Worm (Caenorhabditis elegans) whole organism, young adult: ENCODE measurements around the gene F59A1.13.

ENCODE experiments used
- B0336.3 ChIP-seq: fragments of 200-800 bp; sonication (Bioruptor generic); IDR thresholded peaks from 2 replicates; pipeline ENCODE4 v1.3.6; 2022; ENCODE audit warnings: missing genetic modification characterization, missing compliant biosample characterization
- C17E4.6 ChIP-seq: fragments of 200-800 bp; sonication (Bioruptor generic); IDR thresholded peaks from 2 replicates; pipeline ENCODE4 v1.3.6; 2022; ENCODE audit warnings: missing genetic modification reagents, missing genetic modification characterization, missing compliant biosample characterization
- D2030.7 ChIP-seq: fragments of 200-800 bp; sonication (Bioruptor generic); IDR thresholded peaks from 2 replicates; pipeline ENCODE4 v1.3.6; 2022; ENCODE audit warnings: missing genetic modification reagents, missing genetic modification characterization, missing compliant biosample characterization
- F39B2.1 ChIP-seq: fragments of 200-800 bp; sonication (Bioruptor generic); IDR thresholded peaks from 2 replicates; pipeline ENCODE4 v1.3.6; 2022; ENCODE audit warnings: missing genetic modification reagents, missing genetic modification characterization, missing compliant biosample characterization
- F52B5.7 ChIP-seq: sonication (generic microtip); optimal IDR thresholded peaks from 2 replicates; lab custom pipeline; 2016; ENCODE audit warnings: mild to moderate bottlenecking, missing genetic modification characterization, missing compliant biosample characterization
- F57A8.1 ChIP-seq: fragments of 200-800 bp; sonication (Bioruptor generic); optimal IDR thresholded peaks from 2 replicates; lab custom pipeline; 2018; ENCODE audit warnings: mild to moderate bottlenecking, missing genetic modification characterization, moderate library complexity, missing compliant biosample characterization
- F57C9.4 ChIP-seq: sonication (generic microtip); optimal IDR thresholded peaks from 2 replicates; lab custom pipeline; 2017; ENCODE audit warnings: mild to moderate bottlenecking, missing genetic modification characterization, missing compliant biosample characterization
- K11D2.4 ChIP-seq: fragments of 200-800 bp; sonication (Bioruptor generic); IDR thresholded peaks from 2 replicates; pipeline ENCODE4 v1.3.6; 2022; ENCODE audit warnings: missing genetic modification reagents, missing genetic modification characterization, missing compliant biosample characterization
- Y53G8AR.9 ChIP-seq: fragments of 200-800 bp; sonication (Bioruptor generic); conservative IDR thresholded peaks from 2 replicates; pipeline ENCODE4 v1.3.6; 2022; ENCODE audit warnings: missing genetic modification reagents, missing genetic modification characterization, missing compliant biosample characterization
- Y79H2A.3 ChIP-seq: fragments of 200-800 bp; sonication (Bioruptor generic); conservative IDR thresholded peaks from 2 replicates; pipeline ENCODE4 v1.3.6; 2022; ENCODE audit warnings: missing genetic modification reagents, missing genetic modification characterization, missing compliant biosample characterization
- akir-1 ChIP-seq: fragments of 200-800 bp; sonication (Bioruptor generic); optimal IDR thresholded peaks from 2 replicates; lab custom pipeline; 2018; ENCODE audit warnings: mild to moderate bottlenecking, missing genetic modification characterization, moderate library complexity, missing compliant biosample characterization
- attf-3 ChIP-seq: fragments of 200-800 bp; sonication (Bioruptor generic); conservative IDR thresholded peaks from 2 replicates; pipeline ENCODE4 v1.3.6; 2022; ENCODE audit warnings: missing genetic modification reagents, missing genetic modification characterization, missing compliant biosample characterization
- cebp-2 ChIP-seq: fragments of 200-800 bp; sonication (Bioruptor generic); IDR thresholded peaks from 2 replicates; pipeline ENCODE4 v1.3.6; 2022; ENCODE audit warnings: missing genetic modification characterization, missing compliant biosample characterization
- die-1 ChIP-seq: sonication (generic microtip); optimal IDR thresholded peaks from 2 replicates; lab custom pipeline; 2016; ENCODE audit warnings: missing genotype, mild to moderate bottlenecking, missing genetic modification characterization, missing compliant biosample characterization
- dpff-1 ChIP-seq: sonication (generic microtip); optimal IDR thresholded peaks from 2 replicates; lab custom pipeline; 2017; ENCODE audit warnings: mild to moderate bottlenecking, missing genetic modification characterization, missing compliant biosample characterization
- efl-1 ChIP-seq: fragments of 150-350 bp; optimal IDR thresholded peaks from 2 replicates; lab custom pipeline; 2014; ENCODE audit warnings: missing biosample characterization, missing genetic modification reagents, missing genetic modification characterization
- hlh-12 ChIP-seq: sonication (generic microtip); optimal IDR thresholded peaks from 2 replicates; lab custom pipeline; 2016; ENCODE audit warnings: missing genetic modification characterization, missing compliant biosample characterization
- hmg-20 ChIP-seq: fragments of 200-800 bp; sonication (Bioruptor generic); IDR thresholded peaks from 2 replicates; pipeline ENCODE4 v1.3.6; 2022; ENCODE audit warnings: missing genetic modification reagents, missing genetic modification characterization, missing compliant biosample characterization
- lin-26 ChIP-seq: fragments of 200-800 bp; sonication (Bioruptor generic); IDR thresholded peaks from 2 replicates; pipeline ENCODE4 v1.3.6; 2022; ENCODE audit warnings: missing genetic modification reagents, missing genetic modification characterization, missing compliant biosample characterization
- lin-35 ChIP-seq, 3 experiments: fragments of 150-350 bp in 2 of 3; sonication (generic microtip) in 1 of 3; optimal IDR thresholded peaks; 2 replicates each; lab custom pipeline; 2014 to 2018; ENCODE audit warnings: missing biosample characterization in 3 of 3, missing genetic modification characterization in 3 of 3, missing genetic modification reagents in 3 of 3
- lsy-27 ChIP-seq: sonication (generic microtip); optimal IDR thresholded peaks from 2 replicates; lab custom pipeline; 2017; ENCODE audit warnings: missing genetic modification characterization, mild to moderate bottlenecking, missing compliant biosample characterization, antibody characterized with exemption, missing genotype, borderline replicate concordance; ENCODE audit not compliant: insufficient read depth
- madf-10 ChIP-seq: sonication (generic microtip); optimal IDR thresholded peaks from 2 replicates; lab custom pipeline; 2016; ENCODE audit warnings: mild to moderate bottlenecking, missing genetic modification characterization, missing compliant biosample characterization
- mxl-1 ChIP-seq: sonication (generic microtip); optimal IDR thresholded peaks from 2 replicates; lab custom pipeline; 2016; ENCODE audit warnings: missing genetic modification characterization, missing compliant biosample characterization
- nfyb-1 ChIP-seq: fragments of 200-800 bp; sonication (Bioruptor generic); IDR thresholded peaks from 2 replicates; pipeline ENCODE4 v1.3.6; 2022; ENCODE audit warnings: missing genetic modification reagents, missing genetic modification characterization, missing compliant biosample characterization
- nhr-27 ChIP-seq: fragments of 200-800 bp; sonication (Bioruptor generic); optimal IDR thresholded peaks from 2 replicates; lab custom pipeline; 2018; ENCODE audit warnings: mild to moderate bottlenecking, missing genetic modification characterization, moderate library complexity, missing compliant biosample characterization
- nhr-80 ChIP-seq: sonication (generic microtip); optimal IDR thresholded peaks from 2 replicates; lab custom pipeline; 2016; ENCODE audit warnings: missing genetic modification characterization, missing compliant biosample characterization
- pha-4 ChIP-seq: fragments of 150-350 bp; sonication (generic microtip); optimal IDR thresholded peaks from 2 replicates; lab custom pipeline; 2014; ENCODE audit warnings: missing biosample characterization, missing genetic modification reagents, missing genetic modification characterization
- sdz-38 ChIP-seq: sonication (generic microtip); optimal IDR thresholded peaks from 2 replicates; lab custom pipeline; 2016; ENCODE audit warnings: missing genotype, missing genetic modification characterization, missing compliant biosample characterization
- sea-2 ChIP-seq: fragments of 200-800 bp; sonication (Bioruptor generic); IDR thresholded peaks from 2 replicates; pipeline ENCODE4 v1.3.6; 2022; ENCODE audit warnings: missing genetic modification characterization, missing compliant biosample characterization
- tbx-9 ChIP-seq: sonication (generic microtip); optimal IDR thresholded peaks from 2 replicates; lab custom pipeline; 2016; ENCODE audit warnings: borderline replicate concordance, missing genetic modification characterization, inconsistent platforms, missing compliant biosample characterization
- xnd-1 ChIP-seq: sonication (generic microtip); optimal IDR thresholded peaks from 2 replicates; lab custom pipeline; 2016; ENCODE audit warnings: missing genotype, missing genetic modification reagents, missing genetic modification characterization, missing compliant biosample characterization
- zfh-2 ChIP-seq: fragments of 200-800 bp; sonication (Bioruptor generic); conservative IDR thresholded peaks from 2 replicates; pipeline ENCODE4 v1.3.6; 2022; ENCODE audit warnings: missing genetic modification reagents, missing genetic modification characterization, missing compliant biosample characterization
- zim-3 ChIP-seq: sonication (generic microtip); optimal IDR thresholded peaks from 2 replicates; lab custom pipeline; 2017; ENCODE audit warnings: mild to moderate bottlenecking, missing genetic modification characterization, moderate library complexity, missing compliant biosample characterization
- ztf-26 ChIP-seq: sonication (generic microtip); optimal IDR thresholded peaks from 2 replicates; lab custom pipeline; 2017; ENCODE audit warnings: missing genetic modification characterization, missing compliant biosample characterization
- ztf-28 ChIP-seq: fragments of 200-800 bp; sonication (Bioruptor generic); IDR thresholded peaks from 2 replicates; pipeline ENCODE4 v1.3.6; 2022; ENCODE audit warnings: missing genetic modification reagents, missing genetic modification characterization, missing compliant biosample characterization
- ztf-3 ChIP-seq: fragments of 200-800 bp; sonication (Bioruptor generic); optimal IDR thresholded peaks from 2 replicates; lab custom pipeline; 2018; ENCODE audit warnings: mild to moderate bottlenecking, missing genetic modification characterization, missing compliant biosample characterization

F59A1.13 gene

DNA sequence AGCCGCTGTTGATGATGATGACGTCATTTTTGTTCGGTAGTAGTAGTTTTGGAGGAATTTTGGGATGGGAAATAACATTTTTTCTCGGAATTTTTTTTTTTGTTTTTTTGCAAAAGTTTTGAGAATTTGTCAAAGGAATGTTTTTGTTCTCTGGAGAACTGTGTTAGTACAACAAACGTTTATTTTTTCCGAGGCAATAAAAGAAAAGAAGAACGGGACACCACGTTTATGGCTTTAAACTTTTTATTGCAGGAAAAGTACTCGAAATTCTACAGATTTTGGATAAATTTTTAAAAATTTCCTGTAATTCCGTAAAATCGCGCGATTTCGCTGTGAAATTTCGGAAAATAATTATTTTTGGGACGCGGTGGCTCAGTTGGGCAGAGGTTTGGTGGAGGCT, at the start of gene F59A1.13:
Gene F59A1.13, minus strand, starts transcription at position 101 of the 400 bp plus-strand sequence.
- TF ChIP-seq F39B2.1 (GFP tag; lab: Robert Waterston, UW) (no peak), die-1 (no peak)

DNA sequence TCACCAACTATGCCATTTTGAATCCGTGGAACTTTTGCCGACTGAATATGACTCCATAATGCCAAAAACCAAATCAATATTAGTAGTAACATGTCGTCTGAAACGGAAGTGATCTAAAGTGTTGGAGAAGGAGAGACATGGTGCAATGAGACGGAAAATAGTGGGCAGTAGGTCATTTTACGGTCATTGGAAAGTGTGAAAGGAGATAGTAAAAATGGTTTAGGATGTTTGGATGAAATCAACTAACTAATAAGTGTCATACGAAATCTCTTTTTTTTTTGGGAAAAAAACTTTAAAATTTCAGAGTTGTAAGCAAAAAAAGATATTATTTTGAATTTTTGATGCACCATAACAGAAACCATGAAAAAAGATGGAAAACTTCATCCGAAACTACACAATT, 49.0 kb upstream of the F59A1.13 start, which contains the start of gene cutl-4:
Gene cutl-4, minus strand, starts transcription at position 101 of the 400 bp plus-strand sequence.
- no peak for TF ChIP-seq madf-10
- TF ChIP-seq sdz-38 (tag; lab: Kevin White, UChicago), result no peak
- TF ChIP-seq hmg-20, result no peak
- no peak for TF ChIP-seq ztf-28
- TF ChIP-seq zfh-2 (GFP tag; lab: Robert Waterston, UW), result no peak
- TF ChIP-seq die-1, result no peak
- TF ChIP-seq ztf-3 (GFP tag; lab: Kevin White, UChicago), result no peak
- TF ChIP-seq F57A8.1 (GFP tag; lab: Kevin White, UChicago), result no peak
- TF ChIP-seq nhr-27 (tag; lab: Kevin White, UChicago), result no peak
- TF ChIP-seq mxl-1, result no peak
- no peak for TF ChIP-seq F57C9.4 (tag; lab: Kevin White, UChicago)
- TF ChIP-seq Y79H2A.3 (GFP tag; lab: Robert Waterston, UW), result no peak
- TF ChIP-seq nhr-80 (tag; lab: Kevin White, UChicago), result no peak

DNA sequence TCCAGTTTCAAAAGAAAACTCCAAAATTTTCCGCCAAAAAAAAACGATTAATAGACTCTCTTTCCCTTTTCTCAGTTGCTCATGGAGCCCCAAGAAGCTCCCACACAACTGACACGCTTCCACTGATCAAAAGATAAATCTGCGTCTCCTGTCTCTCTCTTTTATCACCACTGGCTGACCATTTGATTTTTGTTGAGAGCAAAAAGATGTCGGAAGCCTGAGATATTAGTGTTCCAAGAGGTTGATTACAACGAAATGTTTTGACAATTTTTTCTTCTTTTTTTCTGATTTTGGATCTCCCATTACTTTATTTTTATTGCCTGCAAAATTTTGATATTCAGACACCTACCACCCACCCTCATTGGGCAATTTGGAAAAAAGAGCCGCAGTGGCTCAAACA, 41.7 kb upstream of the F59A1.13 start, which contains the start of gene twk-42:
Gene twk-42, minus strand, starts transcription at position 101 of the 400 bp plus-strand sequence.
- TF ChIP-seq lsy-27 (no peak), D2030.7 (no peak), K11D2.4 (GFP tag; lab: Robert Waterston, UW) (no peak), sea-2 (GFP tag; lab: Robert Waterston, UW) (no peak), C17E4.6 (no peak), attf-3 (GFP tag; lab: Robert Waterston, UW) (no peak), F52B5.7 (no peak), B0336.3 (GFP tag; lab: Robert Waterston, UW) (no peak), zim-3 (tag; lab: Kevin White, UChicago) (no peak), efl-1 (no peak), lin-26 (GFP tag; lab: Robert Waterston, UW) (no peak)

DNA sequence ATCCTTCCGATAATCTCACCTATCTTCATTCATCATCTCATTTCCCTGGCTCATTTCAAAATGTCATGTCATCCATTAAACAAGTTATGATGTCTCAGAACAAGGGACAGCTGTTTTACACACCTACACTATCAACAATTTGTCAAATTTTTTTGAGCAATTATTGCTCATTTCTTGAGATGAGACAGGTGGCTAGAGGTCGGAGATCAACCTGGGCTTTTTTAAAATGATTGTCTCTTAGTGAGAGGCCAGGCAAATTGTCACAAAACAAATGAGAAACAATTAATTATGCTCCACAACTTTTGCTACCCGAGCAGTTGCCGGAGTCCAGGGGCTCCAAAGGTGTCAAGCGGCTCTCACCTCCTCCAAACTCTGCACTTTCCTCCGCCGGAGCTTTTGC, 37.9 kb upstream of the F59A1.13 start:
- TF ChIP-seq cebp-2 (GFP tag; lab: Robert Waterston, UW) (no peak), lin-35 (GFP tag; optimal IDR thresholded peaks at IDR 0.05; lab: Kevin White, UChicago) (no peak), pha-4 (tag; lab: Kevin White, UChicago) (no peak), xnd-1 (tag; lab: Kevin White, UChicago) (no peak), F57C9.4 (tag; lab: Kevin White, UChicago) (no peak), tbx-9 (no peak), F52B5.7 (no peak), dpff-1 (tag; lab: Kevin White, UChicago) (no peak), akir-1 (no peak), ztf-28 (no peak), Y53G8AR.9 (GFP tag; lab: Robert Waterston, UW) (no peak), nfyb-1 (no peak), hlh-12 (tag; lab: Kevin White, UChicago) (no peak), ztf-26 (no peak)
